Fruit fly (Drosophila melanogaster): ENCODE data around the gene Pgant6.

The Pgant6 gene

DNA sequence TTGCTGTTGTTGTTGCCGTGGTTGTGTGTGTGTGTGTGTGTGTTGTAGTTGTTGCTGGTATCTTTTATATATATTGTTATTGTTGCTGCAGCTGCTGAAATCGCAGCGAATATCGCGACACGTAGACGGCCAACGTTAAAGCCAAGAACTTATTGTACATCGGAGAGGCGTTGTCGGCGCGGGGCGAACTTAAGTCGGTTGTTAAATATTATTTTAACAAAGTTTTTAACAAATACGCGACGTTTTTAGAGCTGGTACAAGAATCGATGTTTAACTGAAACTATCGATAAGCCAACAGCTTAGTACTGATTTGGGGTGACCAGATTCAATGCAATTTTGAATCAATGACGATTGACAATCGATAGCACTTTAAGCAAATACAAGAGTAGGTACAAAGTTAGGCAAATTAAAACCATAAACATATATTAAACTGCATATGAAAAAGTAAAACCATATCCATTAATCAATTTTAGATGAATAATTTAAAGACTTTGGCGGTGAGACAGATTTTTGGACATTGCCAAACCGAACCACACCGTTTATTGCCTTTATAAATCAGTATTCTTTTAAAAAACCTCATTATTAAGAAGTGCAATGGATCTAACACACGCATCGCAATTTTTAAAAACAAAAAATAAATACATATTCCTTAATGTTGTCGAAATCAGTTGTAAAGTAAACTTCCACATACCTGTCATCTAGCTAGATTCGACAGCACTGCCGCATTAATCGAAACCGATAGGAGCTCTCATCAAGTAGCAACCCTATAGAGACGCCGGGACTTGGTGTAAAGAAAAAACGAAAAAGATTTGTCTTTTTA, 15.6 kb upstream of the Pgant6 start, which contains the start of the genes Mrtf and Non2 (continued):
- TF ChIP-seq CG13894 (tag; optimal IDR thresholded peaks at IDR 0.05) (peak; percentile 14), HmgZ (tag; optimal IDR thresholded peaks at IDR 0.05) (peak; percentile 54), CG1603 (tag; optimal IDR thresholded peaks at IDR 0.05) (peak; percentile 18), CG10147 (GFP tag; optimal IDR thresholded peaks at IDR 0.05) (peak; percentile 70), pb (GFP tag; optimal IDR thresholded peaks at IDR 0.05) (peak; percentile 15), esg (GFP tag; conservative IDR thresholded peaks at IDR 0.05) (no peak), ap (GFP tag; IDR thresholded peaks at IDR 0.05) (no peak), CG11398 (GFP tag; optimal IDR thresholded peaks at IDR 0.05) (no peak), insv (GFP tag; optimal IDR thresholded peaks at IDR 0.05) (no peak), Bgb (GFP tag; IDR thresholded peaks at IDR 0.05; ENCODE audit: partially characterized antibody) (peak; percentile 84), da (GFP tag; optimal IDR thresholded peaks at IDR 0.05) (peak; percentile 32), CG9932 (GFP tag; IDR thresholded peaks at IDR 0.05) (peak; percentile 77), ssp (GFP tag; IDR thresholded peaks at IDR 0.05) (peak; percentile 26; the same call in 1 of the 2 replicates), CG12236 (GFP tag; optimal IDR thresholded peaks at IDR 0.05) (no peak), NfI (GFP tag; optimal IDR thresholded peaks at IDR 0.05) (peak; percentile 58), sens (GFP tag) (peak; percentile 90), CG7963 (GFP tag; IDR thresholded peaks at IDR 0.05; ENCODE audit: partially characterized antibody) (peak; percentile 67), CG13287 (GFP tag; IDR thresholded peaks at IDR 0.05; ENCODE audit: partially characterized antibody) (peak; percentile 82), sob (GFP tag; IDR thresholded peaks at IDR 0.05) (peak; percentile 58; the same call in 1 of the 2 replicates), CrebB (tag; optimal IDR thresholded peaks at IDR 0.05) (no peak), abd-A (tag; optimal IDR thresholded peaks at IDR 0.05) (no peak), Lhr (GFP tag; optimal IDR thresholded peaks at IDR 0.05) (peak; percentile 2), CG7357 (GFP tag; IDR thresholded peaks at IDR 0.05) (no peak; the same call in 2 of the 3 replicates), nmo (GFP tag; optimal IDR thresholded peaks at IDR 0.05) (peak; percentile 72), hkb (optimal IDR thresholded peaks at IDR 0.05) (no peak), hkb (GFP tag; IDR thresholded peaks at IDR 0.05) (0 out of 2 replicates have a peak, but pooled peaks have one; percentile 34), vnd (GFP tag; IDR thresholded peaks at IDR 0.05; ENCODE audit: partially characterized antibody) (peak; percentile 82), CG12104 (GFP tag; optimal IDR thresholded peaks at IDR 0.05) (peak; percentile 52), CG9727 (GFP tag; optimal IDR thresholded peaks at IDR 0.05) (peak; percentile 65), CG15514 (GFP tag; optimal IDR thresholded peaks at IDR 0.05) (peak; percentile 54), Asciz (GFP tag; optimal IDR thresholded peaks at IDR 0.05) (peak; percentile 7), Ada2b (GFP tag; IDR thresholded peaks at IDR 0.05) (peak; percentile 56), salm (tag; optimal IDR thresholded peaks at IDR 0.05) (no peak), toy (GFP tag; IDR thresholded peaks at IDR 0.05) (no peak; the same call in 1 of the 2 replicates), MTF-1 (GFP tag; optimal IDR thresholded peaks at IDR 0.05; ENCODE audit: borderline replicate concordance) (no peak), slp2 (GFP tag; optimal IDR thresholded peaks at IDR 0.05) (peak; percentile 38), h (optimal IDR thresholded peaks at IDR 0.05) (no peak), Sry-β (GFP tag; optimal IDR thresholded peaks at IDR 0.05) (peak; percentile 94), Dfd (GFP tag; optimal IDR thresholded peaks at IDR 0.05) (no peak), Bteb2 (GFP tag; optimal IDR thresholded peaks at IDR 0.05) (peak; percentile 18), CG15011 (GFP tag; optimal IDR thresholded peaks at IDR 0.05) (peak; percentile 32), Abd-B (GFP tag; optimal IDR thresholded peaks at IDR 0.05) (peak; percentile 58), CG11723 (GFP tag; optimal IDR thresholded peaks at IDR 0.05) (peak; percentile 23), Ravus (GFP tag; IDR thresholded peaks at IDR 0.05) (no peak), Dek (tag; optimal IDR thresholded peaks at IDR 0.05) (peak; percentile 50), Lim3 (GFP tag; IDR thresholded peaks at IDR 0.05) (no peak), ac (GFP tag; optimal IDR thresholded peaks at IDR 0.05) (no peak), CG42726 (GFP tag; IDR thresholded peaks at IDR 0.05; ENCODE audit: partially characterized antibody) (no peak), CG6272 (GFP tag; IDR thresholded peaks at IDR 0.05) (peak; percentile 10; the same call in 1 of the 2 replicates)

Measured in whole organism, embryonic.